Worm (Caenorhabditis elegans): ENCODE measurements around the gene srw-83.

srw-83 gene

ce11 chrV:18394203-18394602 is 32.2 kb upstream of the srw-83 start, which contains the start of gene Y51A2B.6:
Gene Y51A2B.6, minus strand, starts transcription at chrV:18394303.
- TF ChIP-seq C08G9.2 (tag; optimal IDR thresholded peaks at IDR 0.05) (no peak), mec-3 (tag; optimal IDR thresholded peaks at IDR 0.05; ENCODE audit: borderline replicate concordance) (no peak), nfya-1 (tag; optimal IDR thresholded peaks at IDR 0.05) (no peak), rnt-1 (tag; optimal IDR thresholded peaks at IDR 0.05) (no peak), nhr-232 (tag; optimal IDR thresholded peaks at IDR 0.05) (no peak), ceh-34 (tag; optimal IDR thresholded peaks at IDR 0.05) (no peak), unc-55 (GFP tag; optimal IDR thresholded peaks at IDR 0.05) (no peak), elt-4 (tag; optimal IDR thresholded peaks at IDR 0.05) (no peak), che-1 (tag; optimal IDR thresholded peaks at IDR 0.05) (no peak), ceh-22 (tag; optimal IDR thresholded peaks at IDR 0.05) (no peak), unc-86 (tag; optimal IDR thresholded peaks at IDR 0.05) (no peak), gmeb-2 (tag; optimal IDR thresholded peaks at IDR 0.05) (no peak), T23F11.4 (GFP tag; optimal IDR thresholded peaks at IDR 0.05) (no peak), ceh-24 (tag; optimal IDR thresholded peaks at IDR 0.05) (no peak)

- TF ChIP-seq npax-4 (tag; optimal IDR thresholded peaks at IDR 0.05) (no peak), ref-2 (tag; optimal IDR thresholded peaks at IDR 0.05) (no peak), unc-3 (GFP tag; conservative IDR thresholded peaks at IDR 0.05) (no peak), unc-3 (tag; optimal IDR thresholded peaks at IDR 0.05) (no peak), ama-1 (optimal IDR thresholded peaks at IDR 0.05) (no peak), madf-2 (tag; optimal IDR thresholded peaks at IDR 0.05) (no peak), ceh-18 (tag; optimal IDR thresholded peaks at IDR 0.05) (no peak), nhr-232 (tag; optimal IDR thresholded peaks at IDR 0.05) (no peak), mec-3 (tag; optimal IDR thresholded peaks at IDR 0.05; ENCODE audit: borderline replicate concordance) (no peak), ceh-24 (tag; optimal IDR thresholded peaks at IDR 0.05) (no peak), tbx-2 (tag; optimal IDR thresholded peaks at IDR 0.05) (no peak), ceh-2 (tag; optimal IDR thresholded peaks at IDR 0.05) (no peak), dmd-4 (tag; optimal IDR thresholded peaks at IDR 0.05; ENCODE audit: borderline replicate concordance) (no peak), ceh-14 (tag; optimal IDR thresholded peaks at IDR 0.05) (no peak), fkh-10 (GFP tag; optimal IDR thresholded peaks at IDR 0.05) (no peak), ahr-1 (tag; optimal IDR thresholded peaks at IDR 0.05) (no peak), sox-2 (GFP tag; IDR thresholded peaks at IDR 0.05) (no peak), unc-55 (GFP tag; optimal IDR thresholded peaks at IDR 0.05) (no peak)
Observed at ce11 chrV:18395649-18396048, 30.7 kb upstream of the srw-83 start, which contains the start of gene Y51A2B.9. Gene Y51A2B.9, minus strand, starts transcription at chrV:18395749.

- no peak for TF ChIP-seq ceh-2 (tag; optimal IDR thresholded peaks at IDR 0.05)
- no peak for TF ChIP-seq ceh-30 (tag; optimal IDR thresholded peaks at IDR 0.05)
Observed at ce11 chrV:18397814-18398213, 28.6 kb upstream of the srw-83 start, which contains the start of gene Y51A2B.16. Gene Y51A2B.16, minus strand, starts transcription at chrV:18397914.

ce11 chrV:18402743-18403142 is 23.6 kb upstream of the srw-83 start:
- TF ChIP-seq pros-1 (tag; optimal IDR thresholded peaks at IDR 0.05) (no peak), sox-4 (tag; optimal IDR thresholded peaks at IDR 0.05) (no peak), ceh-19 (GFP tag; optimal IDR thresholded peaks at IDR 0.05) (no peak), ceh-14 (tag; optimal IDR thresholded peaks at IDR 0.05) (no peak), hlh-15 (tag; optimal IDR thresholded peaks at IDR 0.05) (no peak), nfya-1 (tag; optimal IDR thresholded peaks at IDR 0.05) (no peak), nhr-11 (tag; optimal IDR thresholded peaks at IDR 0.05) (no peak), fax-1 (tag; optimal IDR thresholded peaks at IDR 0.05) (no peak), hlh-6 (tag; optimal IDR thresholded peaks at IDR 0.05) (no peak), syd-9 (tag; optimal IDR thresholded peaks at IDR 0.05) (no peak), ets-4 (tag; optimal IDR thresholded peaks at IDR 0.05) (no peak), F13H6.1 (tag; optimal IDR thresholded peaks at IDR 0.05) (no peak), pax-1 (tag; optimal IDR thresholded peaks at IDR 0.05) (no peak), sox-2 (GFP tag; IDR thresholded peaks at IDR 0.05) (no peak), ceh-9 (tag; optimal IDR thresholded peaks at IDR 0.05) (no peak), pha-2 (tag; optimal IDR thresholded peaks at IDR 0.05) (no peak), dmd-4 (tag; optimal IDR thresholded peaks at IDR 0.05; ENCODE audit: borderline replicate concordance) (no peak), hlh-30 (tag; optimal IDR thresholded peaks at IDR 0.05; ENCODE audit: insufficient read depth) (no peak), ahr-1 (tag; optimal IDR thresholded peaks at IDR 0.05) (no peak), unc-55 (GFP tag; optimal IDR thresholded peaks at IDR 0.05) (no peak)

Data from whole organism, late embryonic.